Worm (Caenorhabditis elegans) whole organism, L1 larva: ENCODE measurements around the gene gst-7.
A peak's percentile ranks its signal among the peaks of the same experiment; 100 is the strongest.

Experiments
- C16A3.4 ChIP-seq: fragments of 150-350 bp; optimal IDR thresholded peaks from 2 replicates; lab custom pipeline; 2014; ENCODE audit warnings: missing biosample characterization, missing genetic modification characterization
- aha-1 ChIP-seq: fragments of 150-350 bp; optimal IDR thresholded peaks from 2 replicates; lab custom pipeline; 2014; ENCODE audit warnings: missing biosample characterization, missing genetic modification characterization
- alr-1 ChIP-seq: fragments of 200-800 bp; sonication (Bioruptor generic); optimal IDR thresholded peaks from 2 replicates; lab custom pipeline; 2018; ENCODE audit warnings: borderline replicate concordance, mild to moderate bottlenecking, missing genetic modification characterization, missing compliant biosample characterization
- aly-2 ChIP-seq: fragments of 150-350 bp; optimal IDR thresholded peaks from 2 replicates; lab custom pipeline; 2014; ENCODE audit warnings: missing biosample characterization, missing genetic modification characterization
- blmp-1 ChIP-seq: fragments of 150-350 bp; optimal IDR thresholded peaks from 2 replicates; lab custom pipeline; 2014; ENCODE audit warnings: missing biosample characterization, missing genetic modification characterization
- ceh-88 ChIP-seq: fragments of 200-800 bp; sonication (Bioruptor generic); IDR thresholded peaks from 2 replicates; pipeline ENCODE4 v1.3.6; 2022; ENCODE audit warnings: missing genetic modification characterization, missing compliant biosample characterization
- ces-1 ChIP-seq: fragments of 150-350 bp; optimal IDR thresholded peaks from 2 replicates; lab custom pipeline; 2014; ENCODE audit warnings: missing biosample characterization, missing genetic modification reagents, missing genetic modification characterization
- dsc-1 ChIP-seq: sonication (generic microtip); optimal IDR thresholded peaks from 2 replicates; lab custom pipeline; 2016; ENCODE audit warnings: mild to moderate bottlenecking, missing genetic modification characterization, missing compliant biosample characterization
- efl-1 ChIP-seq, 4 experiments: fragments of 150-350 bp; optimal IDR thresholded peaks in 3 of 4; peaks in 1 of 4; 1 replicate in 1 of 4; 2 replicates in 3 of 4; lab custom pipeline; 2014; ENCODE audit warnings: missing biosample characterization in 2 of 4, missing genetic modification characterization in 2 of 4, missing genetic modification reagents in 2 of 4
- egl-13 ChIP-seq: sonication (generic microtip); optimal IDR thresholded peaks from 2 replicates; lab custom pipeline; 2016; ENCODE audit warnings: missing genotype, missing genetic modification reagents, missing genetic modification characterization, missing compliant biosample characterization
- elt-2 ChIP-seq: sonication (generic microtip); optimal IDR thresholded peaks from 2 replicates; lab custom pipeline; 2016; ENCODE audit warnings: missing genetic modification characterization, mild to moderate bottlenecking, inconsistent platforms, missing compliant biosample characterization, missing genetic modification reagents
- elt-3 ChIP-seq, 6 experiments: fragments of 150-350 bp in 1 of 6; sonication (generic microtip); optimal IDR thresholded peaks; 2 replicates each; lab custom pipeline; 2017 to 2018; ENCODE audit warnings: missing biosample characterization in 6 of 6, missing genetic modification characterization in 6 of 6, inconsistent platforms in 1 of 6
- ets-5 ChIP-seq: fragments of 200-800 bp; sonication (Bioruptor generic); IDR thresholded peaks from 2 replicates; pipeline ENCODE4 v1.3.6; 2022; ENCODE audit warnings: missing genetic modification characterization, missing compliant biosample characterization
- fkh-10 ChIP-seq: sonication (generic microtip); optimal IDR thresholded peaks from 2 replicates; lab custom pipeline; 2017; ENCODE audit warnings: missing biosample characterization, missing genetic modification reagents, missing genetic modification characterization
- fkh-4 ChIP-seq: sonication (generic microtip); optimal IDR thresholded peaks from 2 replicates; lab custom pipeline; 2016; ENCODE audit warnings: missing compliant biosample characterization, missing genetic modification characterization, borderline replicate concordance
- grh-1 ChIP-seq: fragments of 200-800 bp; sonication (Bioruptor generic); IDR thresholded peaks from 2 replicates; pipeline ENCODE4 v1.3.6; 2022; ENCODE audit warnings: missing genetic modification reagents, missing genetic modification characterization, missing compliant biosample characterization
- hlh-17 ChIP-seq: fragments of 200-800 bp; sonication (Bioruptor generic); optimal IDR thresholded peaks from 2 replicates; lab custom pipeline; 2018; ENCODE audit warnings: missing genetic modification characterization, mild to moderate bottlenecking, missing compliant biosample characterization, moderate library complexity, borderline replicate concordance
- jun-1 ChIP-seq: fragments of 150-350 bp; optimal IDR thresholded peaks from 2 replicates; lab custom pipeline; 2014; ENCODE audit warnings: missing biosample characterization, missing genetic modification reagents, missing genetic modification characterization
- lin-15B ChIP-seq: fragments of 150-350 bp; sonication (generic microtip); optimal IDR thresholded peaks from 3 replicates; lab custom pipeline; 2014; ENCODE audit warnings: missing biosample characterization, missing genetic modification characterization
- mab-9 ChIP-seq: fragments of 200-800 bp; sonication (Bioruptor generic); IDR thresholded peaks from 2 replicates; pipeline ENCODE4 v1.3.6; 2022; ENCODE audit warnings: missing genetic modification reagents, missing genetic modification characterization, missing compliant biosample characterization
- mef-2 ChIP-seq: fragments of 150-350 bp; optimal IDR thresholded peaks from 2 replicates; lab custom pipeline; 2014; ENCODE audit warnings: missing biosample characterization, missing genetic modification characterization
- mep-1 ChIP-seq: fragments of 150-350 bp; optimal IDR thresholded peaks from 2 replicates; lab custom pipeline; 2014; ENCODE audit warnings: missing biosample characterization, missing genetic modification characterization
- nhr-11 ChIP-seq: fragments of 150-350 bp; optimal IDR thresholded peaks from 2 replicates; lab custom pipeline; 2014; ENCODE audit warnings: missing biosample characterization, missing genetic modification characterization
- nhr-19 ChIP-seq: fragments of 200-800 bp; sonication (Bioruptor generic); conservative IDR thresholded peaks from 2 replicates; pipeline ENCODE4 v1.3.6; 2022; ENCODE audit warnings: missing genetic modification characterization, missing compliant biosample characterization
- nhr-20 ChIP-seq: sonication (generic microtip); optimal IDR thresholded peaks from 2 replicates; lab custom pipeline; 2016; ENCODE audit warnings: mild to moderate bottlenecking, missing genetic modification characterization, missing compliant biosample characterization
- nhr-237 ChIP-seq: fragments of 150-350 bp; optimal IDR thresholded peaks from 2 replicates; lab custom pipeline; 2014; ENCODE audit warnings: missing biosample characterization, missing genetic modification characterization
- nhr-28 ChIP-seq: fragments of 150-350 bp; optimal IDR thresholded peaks from 2 replicates; lab custom pipeline; 2014; ENCODE audit warnings: missing biosample characterization, missing genetic modification characterization
- nhr-76 ChIP-seq: sonication (generic microtip); optimal IDR thresholded peaks from 2 replicates; lab custom pipeline; 2017; ENCODE audit warnings: missing biosample characterization, missing genetic modification characterization
- nhr-85 ChIP-seq: sonication (generic microtip); peaks from one replicate; lab custom pipeline; 2016; ENCODE audit warnings: missing genetic modification characterization, inconsistent platforms, missing compliant biosample characterization
- nhr-90 ChIP-seq: sonication (generic microtip); optimal IDR thresholded peaks from 2 replicates; lab custom pipeline; 2016; ENCODE audit warnings: mild to moderate bottlenecking, missing genetic modification characterization, missing compliant biosample characterization; ENCODE audit not compliant: poor library complexity
- rnt-1 ChIP-seq: sonication (generic microtip); optimal IDR thresholded peaks from 2 replicates; lab custom pipeline; 2016; ENCODE audit warnings: mild to moderate bottlenecking, missing genetic modification characterization, moderate library complexity, missing compliant biosample characterization
- skn-1 ChIP-seq: fragments of 150-350 bp; optimal IDR thresholded peaks from 2 replicates; lab custom pipeline; 2014; ENCODE audit warnings: missing biosample characterization, missing genetic modification characterization
- snpc-4 ChIP-seq: fragments of 150-350 bp; optimal IDR thresholded peaks from 2 replicates; lab custom pipeline; 2014; ENCODE audit warnings: missing biosample characterization, missing genetic modification characterization
- snu-23 ChIP-seq: sonication (generic microtip); optimal IDR thresholded peaks from 2 replicates; lab custom pipeline; 2016; ENCODE audit warnings: missing genetic modification characterization, missing compliant biosample characterization
- sox-4 ChIP-seq: sonication (generic microtip); optimal IDR thresholded peaks from 2 replicates; lab custom pipeline; 2016; ENCODE audit warnings: missing genetic modification characterization, missing compliant biosample characterization
- swsn-7 ChIP-seq: sonication (generic microtip); optimal IDR thresholded peaks from 2 replicates; lab custom pipeline; 2016; ENCODE audit warnings: missing genetic modification characterization, missing compliant biosample characterization
- tbx-2 ChIP-seq: sonication (generic microtip); optimal IDR thresholded peaks from 2 replicates; lab custom pipeline; 2016; ENCODE audit warnings: missing genetic modification characterization, missing compliant biosample characterization
- unc-130 ChIP-seq: fragments of 150-350 bp; optimal IDR thresholded peaks from 2 replicates; lab custom pipeline; 2017; ENCODE audit warnings: missing biosample characterization, missing genetic modification characterization, inconsistent platforms
- unc-30 ChIP-seq: sonication (generic microtip); optimal IDR thresholded peaks from 2 replicates; lab custom pipeline; 2017; ENCODE audit warnings: missing biosample characterization, missing genetic modification characterization
- unc-86 ChIP-seq: sonication (generic microtip); optimal IDR thresholded peaks from 2 replicates; lab custom pipeline; 2016; ENCODE audit warnings: missing genetic modification characterization, missing compliant biosample characterization
- unc-98 ChIP-seq: fragments of 200-800 bp; sonication (Bioruptor generic); IDR thresholded peaks from 2 replicates; pipeline ENCODE4 v1.3.6; 2022; ENCODE audit warnings: missing genetic modification characterization, missing compliant biosample characterization
- ztf-11 ChIP-seq, 2 experiments: sonication (generic microtip); optimal IDR thresholded peaks; 2 replicates each; lab custom pipeline; 2016 to 2017; ENCODE audit warnings: missing genetic modification characterization in 2 of 2, missing biosample characterization in 1 of 2, missing compliant biosample characterization in 1 of 2
- ztf-4 ChIP-seq: fragments of 150-350 bp; optimal IDR thresholded peaks from 2 replicates; lab custom pipeline; 2014; ENCODE audit warnings: missing biosample characterization, missing genetic modification characterization

The gst-7 gene

ce11 chrII:4851594-4852106 lies 30.2 kb upstream of the gst-7 start, which contains the start of gene dnj-9 (continued):
- TF ChIP-seq elt-2 (tag; lab: Kevin White, UChicago) = peak; percentile 98
- TF ChIP-seq nhr-90 (tag; lab: Kevin White, UChicago) = peak; percentile 97
- TF ChIP-seq nhr-19 (GFP tag; lab: Robert Waterston, UW) = peak; percentile 96
- peak; percentile 97 for TF ChIP-seq snu-23 (GFP tag; lab: Kevin White, UChicago)
- peak; percentile 90 for TF ChIP-seq aha-1 (tag; lab: Kevin White, UChicago)
- peak; percentile 91 to 99 for TF ChIP-seq efl-1 (optimal IDR thresholded peaks at IDR 0.05; lab: Kevin White, UChicago)
- TF ChIP-seq efl-1 (GFP tag; optimal IDR thresholded peaks at IDR 0.05 in 1 of 2; lab: Kevin White, UChicago) = peak; percentile 99 to 100
- TF ChIP-seq mef-2 (tag; lab: Kevin White, UChicago) = peak; percentile 44
- peak; percentile 95 for TF ChIP-seq grh-1 (GFP tag; lab: Robert Waterston, UW)
- peak; percentile 80 for TF ChIP-seq fkh-4 (tag; lab: Kevin White, UChicago)
- peak; percentile 85 for TF ChIP-seq mab-9 (GFP tag; lab: Robert Waterston, UW)
- TF ChIP-seq nhr-237 (tag; lab: Kevin White, UChicago) = peak; percentile 65
- peak; percentile 97 for TF ChIP-seq C16A3.4 (tag; lab: Kevin White, UChicago)
- peak; percentile 97 for TF ChIP-seq nhr-85
- peak; percentile 83 for TF ChIP-seq ceh-88 (GFP tag; lab: Robert Waterston, UW)
- no peak for TF ChIP-seq hlh-17 (GFP tag; lab: Kevin White, UChicago)
- peak; percentile 93 for TF ChIP-seq sox-4 (tag; lab: Kevin White, UChicago)
- no peak for TF ChIP-seq ces-1 (GFP tag; lab: Kevin White, UChicago)
- peak; percentile 91 for TF ChIP-seq snpc-4 (tag; lab: Kevin White, UChicago)
- TF ChIP-seq mep-1 (tag; lab: Kevin White, UChicago) = peak; percentile 99
- TF ChIP-seq swsn-7 = peak; percentile 97
- TF ChIP-seq egl-13 (tag; lab: Kevin White, UChicago) = peak; percentile 92
- TF ChIP-seq ztf-4 (tag; lab: Kevin White, UChicago) = peak; percentile 84
- TF ChIP-seq ets-5 (GFP tag; lab: Robert Waterston, UW) = no peak
- TF ChIP-seq lin-15B = peak; percentile 91
- peak in 3 of 6 experiments; percentile 50 to 90 (median 90) for TF ChIP-seq elt-3 (tag; optimal IDR thresholded peaks at IDR 0.05; lab: Kevin White, UChicago)
- peak; percentile 98 for TF ChIP-seq rnt-1 (tag; lab: Kevin White, UChicago)
- TF ChIP-seq ztf-11 (tag; optimal IDR thresholded peaks at IDR 0.05; lab: Kevin White, UChicago) = peak in 1 of 2 experiments; percentile 90
- peak; percentile 44 for TF ChIP-seq nhr-28 (tag; lab: Kevin White, UChicago)
- peak; percentile 92 for TF ChIP-seq jun-1
- peak; percentile 88 for TF ChIP-seq aly-2
- TF ChIP-seq unc-30 = peak; percentile 57
- TF ChIP-seq nhr-11 (tag; lab: Kevin White, UChicago) = peak; percentile 88
- TF ChIP-seq nhr-76 = no peak
- TF ChIP-seq alr-1 (tag; lab: Kevin White, UChicago) = no peak
- TF ChIP-seq dsc-1 (tag; lab: Kevin White, UChicago) = peak; percentile 97
- TF ChIP-seq fkh-10 = peak; percentile 86
- peak; percentile 70 for TF ChIP-seq unc-98 (GFP tag; lab: Robert Waterston, UW)
- peak; percentile 97 for TF ChIP-seq unc-130 (tag; lab: Kevin White, UChicago)
- TF ChIP-seq nhr-20 = peak; percentile 98

ce11 chrII:4854761-4855160 lies 27.1 kb upstream of the gst-7 start:
- no peak for TF ChIP-seq unc-86 (tag; lab: Kevin White, UChicago)
- TF ChIP-seq grh-1 (GFP tag; lab: Robert Waterston, UW) = no peak
- TF ChIP-seq efl-1 (optimal IDR thresholded peaks at IDR 0.05; lab: Kevin White, UChicago) = no peak
- TF ChIP-seq efl-1 (GFP tag; optimal IDR thresholded peaks at IDR 0.05 in 1 of 2; lab: Kevin White, UChicago) = peak; percentile 11 to 91
- peak; percentile 19 for TF ChIP-seq blmp-1 (tag; lab: Kevin White, UChicago)
- no peak for TF ChIP-seq egl-13 (tag; lab: Kevin White, UChicago)
- TF ChIP-seq tbx-2 (tag; lab: Kevin White, UChicago) = no peak
- TF ChIP-seq skn-1 = peak; percentile 64
- TF ChIP-seq, all 84 proteins: peak for 3
